ENCODE assay signal across 1 fruit fly cellular context in genomic region chr3L:18367791-18368190, dm6.
TF ChIP-seq lines count a peak whose summit lies in the region.

No protein-coding gene starts in this region.

TF ChIP-seq in whole organism, embryonic, 481 proteins besides CTCF, POLR2A, EP300 and RAD21 (continued from another document and continues in another):
- no peak for TF ChIP-seq B-H2 (GFP tag; optimal IDR thresholded peaks at IDR 0.05; lab: Kevin White, UChicago)
- peak; percentile 63; the same call in 2 of the 3 replicates for TF ChIP-seq row (GFP tag; IDR thresholded peaks at IDR 0.05; lab: Robert Waterston, UW)
- no peak for TF ChIP-seq Doc3 (GFP tag; IDR thresholded peaks at IDR 0.05; lab: Robert Waterston, UW; ENCODE audit: partially characterized antibody)
- TF ChIP-seq Ets97D (GFP tag; optimal IDR thresholded peaks at IDR 0.05; lab: Kevin White, UChicago), result no peak
- TF ChIP-seq CG11695 (GFP tag; IDR thresholded peaks at IDR 0.05; lab: Robert Waterston, UW), result no peak
- TF ChIP-seq CG10543 (GFP tag; optimal IDR thresholded peaks at IDR 0.05; lab: Kevin White, UChicago), result no peak
- no peak for TF ChIP-seq B-H1 (GFP tag; IDR thresholded peaks at IDR 0.05; lab: Robert Waterston, UW)
- TF ChIP-seq Sry-β (GFP tag; optimal IDR thresholded peaks at IDR 0.05; lab: Kevin White, UChicago), result no peak
- no peak for TF ChIP-seq CG1603 (tag; optimal IDR thresholded peaks at IDR 0.05; lab: Kevin White, UChicago)
- no peak for TF ChIP-seq lbe (GFP tag; optimal IDR thresholded peaks at IDR 0.05; lab: Kevin White, UChicago)
- no peak for TF ChIP-seq CG5245 (GFP tag; optimal IDR thresholded peaks at IDR 0.05; lab: Kevin White, UChicago)
- TF ChIP-seq Scr (GFP tag; IDR thresholded peaks at IDR 0.05; lab: Robert Waterston, UW; ENCODE audit: partially characterized antibody), result no peak
- peak; percentile 37 for TF ChIP-seq unpg (GFP tag; optimal IDR thresholded peaks at IDR 0.05; lab: Kevin White, UChicago)
- TF ChIP-seq CG11398 (GFP tag; optimal IDR thresholded peaks at IDR 0.05; lab: Kevin White, UChicago), result no peak
- TF ChIP-seq CG14050 (GFP tag; IDR thresholded peaks at IDR 0.05; lab: Robert Waterston, UW), result no peak
- no peak for TF ChIP-seq CG18619 (GFP tag; optimal IDR thresholded peaks at IDR 0.05; lab: Kevin White, UChicago)
- TF ChIP-seq CG11696 (GFP tag; IDR thresholded peaks at IDR 0.05; lab: Robert Waterston, UW), result no peak
- TF ChIP-seq Meics (GFP tag; optimal IDR thresholded peaks at IDR 0.05; lab: Kevin White, UChicago), result no peak
- no peak for TF ChIP-seq ken (GFP tag; IDR thresholded peaks at IDR 0.05; lab: Robert Waterston, UW)
- no peak for TF ChIP-seq D (optimal IDR thresholded peaks at IDR 0.05; lab: Kevin White, UChicago)
- no peak for TF ChIP-seq D (GFP tag; optimal IDR thresholded peaks at IDR 0.05; lab: Kevin White, UChicago)
- no peak for TF ChIP-seq sqz (GFP tag; optimal IDR thresholded peaks at IDR 0.05; lab: Kevin White, UChicago)
- TF ChIP-seq CHES-1-like (GFP tag; optimal IDR thresholded peaks at IDR 0.05; lab: Kevin White, UChicago), result no peak
- no peak for TF ChIP-seq Pdp1 (GFP tag; optimal IDR thresholded peaks at IDR 0.05; lab: Kevin White, UChicago)
- peak in 1 of 2 experiments; percentile 9 for TF ChIP-seq eve (GFP tag; optimal IDR thresholded peaks at IDR 0.05; lab: Kevin White, UChicago)
- TF ChIP-seq CG1233 (GFP tag; optimal IDR thresholded peaks at IDR 0.05; lab: Kevin White, UChicago), result no peak
- TF ChIP-seq Opbp (GFP tag; IDR thresholded peaks at IDR 0.05; lab: Robert Waterston, UW; ENCODE audit: partially characterized antibody), result no peak
- no peak for TF ChIP-seq ab (GFP tag; optimal IDR thresholded peaks at IDR 0.05; lab: Kevin White, UChicago)
- TF ChIP-seq chif (GFP tag; optimal IDR thresholded peaks at IDR 0.05; lab: Kevin White, UChicago), result peak in 1 of 2 experiments; percentile 50
- no peak for TF ChIP-seq pfk (GFP tag; optimal IDR thresholded peaks at IDR 0.05; lab: Kevin White, UChicago)
- no peak for TF ChIP-seq crc (GFP tag; optimal IDR thresholded peaks at IDR 0.05; lab: Kevin White, UChicago)
- TF ChIP-seq Hr3 (GFP tag; optimal IDR thresholded peaks at IDR 0.05; lab: Kevin White, UChicago), result peak; percentile 3
- TF ChIP-seq Xbp1 (GFP tag; optimal IDR thresholded peaks at IDR 0.05; lab: Kevin White, UChicago), result peak; percentile 29
- no peak for TF ChIP-seq CG9876 (GFP tag; optimal IDR thresholded peaks at IDR 0.05; lab: Kevin White, UChicago)
- TF ChIP-seq chm (GFP tag; IDR thresholded peaks at IDR 0.05; lab: Robert Waterston, UW), result peak; percentile 46; the same call in 1 of the 2 replicates
- TF ChIP-seq CG8924 (tag; optimal IDR thresholded peaks at IDR 0.05; lab: Kevin White, UChicago), result no peak
- TF ChIP-seq CG14014 (GFP tag; IDR thresholded peaks at IDR 0.05; lab: Robert Waterston, UW), result no peak
- no peak for TF ChIP-seq Dbx (GFP tag; IDR thresholded peaks at IDR 0.05; lab: Robert Waterston, UW)
- TF ChIP-seq gcm2 (GFP tag; optimal IDR thresholded peaks at IDR 0.05; lab: Kevin White, UChicago), result no peak
- TF ChIP-seq E2f2 (GFP tag; IDR thresholded peaks at IDR 0.05; lab: Robert Waterston, UW), result no peak
- no peak for TF ChIP-seq bcd (GFP tag; optimal IDR thresholded peaks at IDR 0.05; lab: Kevin White, UChicago)
- TF ChIP-seq tup (GFP tag; optimal IDR thresholded peaks at IDR 0.05; lab: Kevin White, UChicago), result no peak
- TF ChIP-seq gsb (GFP tag; IDR thresholded peaks at IDR 0.05; lab: Robert Waterston, UW), result no peak
- no peak for TF ChIP-seq CG8290 (GFP tag; optimal IDR thresholded peaks at IDR 0.05; lab: Kevin White, UChicago)
- TF ChIP-seq CG8290 (tag; optimal IDR thresholded peaks at IDR 0.05; lab: Kevin White, UChicago), result no peak
- TF ChIP-seq gro (GFP tag; optimal IDR thresholded peaks at IDR 0.05; lab: Kevin White, UChicago), result no peak
- peak; percentile 32 for TF ChIP-seq zf30C (GFP tag; optimal IDR thresholded peaks at IDR 0.05; lab: Kevin White, UChicago)
- TF ChIP-seq pb (GFP tag; optimal IDR thresholded peaks at IDR 0.05; lab: Kevin White, UChicago), result no peak
- no peak for TF ChIP-seq Chrac-16 (GFP tag; optimal IDR thresholded peaks at IDR 0.05; lab: Kevin White, UChicago)
- TF ChIP-seq CG15011 (GFP tag; optimal IDR thresholded peaks at IDR 0.05; lab: Kevin White, UChicago), result no peak
- no peak for TF ChIP-seq Dfd (GFP tag; optimal IDR thresholded peaks at IDR 0.05; lab: Kevin White, UChicago)
- TF ChIP-seq pan (optimal IDR thresholded peaks at IDR 0.05; lab: Kevin White, UChicago), result no peak
- peak in 1 of 2 experiments; percentile 36 for TF ChIP-seq pan (GFP tag; optimal IDR thresholded peaks at IDR 0.05 in 1 of 2, IDR thresholded peaks at IDR 0.05 in 1 of 2)
- TF ChIP-seq CG12299 (tag; optimal IDR thresholded peaks at IDR 0.05; lab: Kevin White, UChicago), result no peak
- no peak for TF ChIP-seq tin (GFP tag; optimal IDR thresholded peaks at IDR 0.05; lab: Kevin White, UChicago)
- no peak for TF ChIP-seq Fer1 (GFP tag; optimal IDR thresholded peaks at IDR 0.05; lab: Kevin White, UChicago)
- no peak for TF ChIP-seq CG30431 (GFP tag; optimal IDR thresholded peaks at IDR 0.05; lab: Kevin White, UChicago)
- TF ChIP-seq sob (GFP tag; IDR thresholded peaks at IDR 0.05; lab: Robert Waterston, UW), result no peak
- peak; percentile 25 for TF ChIP-seq CG7556 (GFP tag; optimal IDR thresholded peaks at IDR 0.05; lab: Kevin White, UChicago)
- TF ChIP-seq CG17328 (GFP tag; IDR thresholded peaks at IDR 0.05; lab: Robert Waterston, UW), result peak; percentile 47; the same call in 1 of the 2 replicates
- TF ChIP-seq crol (GFP tag; IDR thresholded peaks at IDR 0.05; lab: Robert Waterston, UW), result no peak
- no peak for TF ChIP-seq CG4617 (GFP tag; optimal IDR thresholded peaks at IDR 0.05; lab: Kevin White, UChicago; ENCODE audit: borderline replicate concordance)
- no peak for TF ChIP-seq CG34224 (GFP tag; IDR thresholded peaks at IDR 0.05; lab: Robert Waterston, UW; ENCODE audit: partially characterized antibody)
- TF ChIP-seq dmrt11E (tag; optimal IDR thresholded peaks at IDR 0.05; lab: Kevin White, UChicago), result peak; percentile 69
- no peak for TF ChIP-seq maf-S (GFP tag; optimal IDR thresholded peaks at IDR 0.05; lab: Kevin White, UChicago)
- no peak for TF ChIP-seq CG11247 (GFP tag; IDR thresholded peaks at IDR 0.05; lab: Robert Waterston, UW)
- TF ChIP-seq CG8765 (GFP tag; IDR thresholded peaks at IDR 0.05; lab: Robert Waterston, UW), result 0 out of 2 replicates have a peak, but pooled peaks have one; percentile 27
- TF ChIP-seq CG12219 (GFP tag; optimal IDR thresholded peaks at IDR 0.05; lab: Kevin White, UChicago), result no peak
- TF ChIP-seq CG10654 (GFP tag; optimal IDR thresholded peaks at IDR 0.05; lab: Kevin White, UChicago), result no peak
- no peak for TF ChIP-seq so (GFP tag; IDR thresholded peaks at IDR 0.05; lab: Robert Waterston, UW)
- no peak for TF ChIP-seq psq (GFP tag; optimal IDR thresholded peaks at IDR 0.05; lab: Kevin White, UChicago)
- TF ChIP-seq CG6791 (GFP tag; IDR thresholded peaks at IDR 0.05; lab: Robert Waterston, UW; ENCODE audit: partially characterized antibody), result no peak
- TF ChIP-seq fru (optimal IDR thresholded peaks at IDR 0.05; lab: Kevin White, UChicago), result no peak
- peak; percentile 64; the same call in 1 of the 3 replicates for TF ChIP-seq ci (GFP tag; IDR thresholded peaks at IDR 0.05; lab: Robert Waterston, UW)
- TF ChIP-seq CG9727 (GFP tag; optimal IDR thresholded peaks at IDR 0.05; lab: Kevin White, UChicago), result peak; percentile 42
- TF ChIP-seq pita (GFP tag; optimal IDR thresholded peaks at IDR 0.05; lab: Kevin White, UChicago), result no peak
- TF ChIP-seq CG13775 (GFP tag; optimal IDR thresholded peaks at IDR 0.05; lab: Kevin White, UChicago), result peak; percentile 25
- TF ChIP-seq mirr (GFP tag; optimal IDR thresholded peaks at IDR 0.05; lab: Kevin White, UChicago), result no peak
- no peak for TF ChIP-seq trem (tag; optimal IDR thresholded peaks at IDR 0.05; lab: Kevin White, UChicago)
- no peak for TF ChIP-seq dan (GFP tag; IDR thresholded peaks at IDR 0.05; lab: Robert Waterston, UW)
- TF ChIP-seq sna (GFP tag; IDR thresholded peaks at IDR 0.05; lab: Robert Waterston, UW; ENCODE audit: partially characterized antibody), result no peak
- TF ChIP-seq ewg (GFP tag; optimal IDR thresholded peaks at IDR 0.05; lab: Kevin White, UChicago), result no peak
- TF ChIP-seq z (GFP tag; IDR thresholded peaks at IDR 0.05; lab: Robert Waterston, UW), result no peak
- TF ChIP-seq btn (GFP tag; optimal IDR thresholded peaks at IDR 0.05; lab: Kevin White, UChicago), result no peak
- TF ChIP-seq fu2 (GFP tag; optimal IDR thresholded peaks at IDR 0.05; lab: Kevin White, UChicago), result no peak
- TF ChIP-seq grau (tag; optimal IDR thresholded peaks at IDR 0.05; lab: Kevin White, UChicago), result no peak
- TF ChIP-seq Rx (GFP tag; IDR thresholded peaks at IDR 0.05; lab: Robert Waterston, UW), result no peak
- no peak for TF ChIP-seq CG9817 (tag; optimal IDR thresholded peaks at IDR 0.05; lab: Kevin White, UChicago)
- no peak for TF ChIP-seq CG16779 (GFP tag; IDR thresholded peaks at IDR 0.05; lab: Robert Waterston, UW)
- no peak for TF ChIP-seq sisA (GFP tag; IDR thresholded peaks at IDR 0.05; lab: Robert Waterston, UW)
- no peak for TF ChIP-seq Mrtf (GFP tag; IDR thresholded peaks at IDR 0.05; lab: Robert Waterston, UW)
- no peak for TF ChIP-seq CG9609 (GFP tag; optimal IDR thresholded peaks at IDR 0.05; lab: Kevin White, UChicago)
- peak; percentile 66 for TF ChIP-seq Xrp1 (GFP tag; IDR thresholded peaks at IDR 0.05; lab: Robert Waterston, UW)
- TF ChIP-seq ac (GFP tag; optimal IDR thresholded peaks at IDR 0.05; lab: Kevin White, UChicago), result no peak
- TF ChIP-seq odd (GFP tag; optimal IDR thresholded peaks at IDR 0.05; lab: Kevin White, UChicago), result no peak
- no peak for TF ChIP-seq toy (GFP tag; IDR thresholded peaks at IDR 0.05; lab: Robert Waterston, UW)
- peak; percentile 29 for TF ChIP-seq CG30403 (GFP tag; optimal IDR thresholded peaks at IDR 0.05; lab: Kevin White, UChicago)
- no peak for TF ChIP-seq sima (GFP tag; optimal IDR thresholded peaks at IDR 0.05; lab: Kevin White, UChicago)
- TF ChIP-seq esg (GFP tag; conservative IDR thresholded peaks at IDR 0.05; lab: Robert Waterston, UW), result no peak
- TF ChIP-seq br (optimal IDR thresholded peaks at IDR 0.05; lab: Kevin White, UChicago), result no peak
- no peak for TF ChIP-seq Atf6 (GFP tag; IDR thresholded peaks at IDR 0.05; lab: Robert Waterston, UW)
- TF ChIP-seq kni (GFP tag; optimal IDR thresholded peaks at IDR 0.05; lab: Kevin White, UChicago), result no peak
- TF ChIP-seq CG3726 (GFP tag; IDR thresholded peaks at IDR 0.05; lab: Robert Waterston, UW), result no peak
- no peak for TF ChIP-seq Ptx1 (GFP tag; IDR thresholded peaks at IDR 0.05; lab: Robert Waterston, UW)
- TF ChIP-seq CG11504 (tag; optimal IDR thresholded peaks at IDR 0.05; lab: Kevin White, UChicago), result peak; percentile 13
- no peak for TF ChIP-seq CG5180 (GFP tag; optimal IDR thresholded peaks at IDR 0.05; lab: Kevin White, UChicago)
- TF ChIP-seq CG2116 (GFP tag; optimal IDR thresholded peaks at IDR 0.05; lab: Kevin White, UChicago), result no peak
- peak; percentile 17 for TF ChIP-seq Sox102F (GFP tag; optimal IDR thresholded peaks at IDR 0.05; lab: Kevin White, UChicago)
- peak; percentile 30 for TF ChIP-seq CG12391 (tag; optimal IDR thresholded peaks at IDR 0.05; lab: Kevin White, UChicago)
- TF ChIP-seq Dip2 (GFP tag; IDR thresholded peaks at IDR 0.05; lab: Robert Waterston, UW), result no peak
- TF ChIP-seq nau (GFP tag; optimal IDR thresholded peaks at IDR 0.05; lab: Kevin White, UChicago), result no peak
- peak; percentile 5 for TF ChIP-seq CG15601 (tag; optimal IDR thresholded peaks at IDR 0.05; lab: Kevin White, UChicago)
- TF ChIP-seq cato (GFP tag; optimal IDR thresholded peaks at IDR 0.05; lab: Kevin White, UChicago; ENCODE audit: borderline replicate concordance), result no peak
- TF ChIP-seq Trl (optimal IDR thresholded peaks at IDR 0.05; lab: Kevin White, UChicago), result no peak
- peak; percentile 4 for TF ChIP-seq Trl (GFP tag; optimal IDR thresholded peaks at IDR 0.05; lab: Kevin White, UChicago)
- no peak for TF ChIP-seq CG6765 (GFP tag; optimal IDR thresholded peaks at IDR 0.05; lab: Kevin White, UChicago)
- no peak for TF ChIP-seq Jarid2 (GFP tag; optimal IDR thresholded peaks at IDR 0.05; lab: Kevin White, UChicago)
- TF ChIP-seq nerfin-1 (tag; optimal IDR thresholded peaks at IDR 0.05; lab: Kevin White, UChicago), result no peak
- no peak for TF ChIP-seq dmrt99B (tag; optimal IDR thresholded peaks at IDR 0.05; lab: Kevin White, UChicago)
- 0 out of 2 replicates have a peak, but pooled peaks have one; percentile 18 for TF ChIP-seq CG14441 (GFP tag; IDR thresholded peaks at IDR 0.05; lab: Robert Waterston, UW)
- TF ChIP-seq az2 (GFP tag; optimal IDR thresholded peaks at IDR 0.05; lab: Kevin White, UChicago), result peak; percentile 18
- TF ChIP-seq schlank (tag; optimal IDR thresholded peaks at IDR 0.05; lab: Kevin White, UChicago), result no peak
- TF ChIP-seq CG8359 (GFP tag; optimal IDR thresholded peaks at IDR 0.05; lab: Kevin White, UChicago; ENCODE audit: borderline replicate concordance), result no peak
- no peak for TF ChIP-seq hb (GFP tag; IDR thresholded peaks at IDR 0.05; lab: Robert Waterston, UW; ENCODE audit: partially characterized antibody)
- TF ChIP-seq gem (tag; optimal IDR thresholded peaks at IDR 0.05; lab: Kevin White, UChicago), result peak; percentile 59
- peak in 1 of 3 experiments; percentile 39 for TF ChIP-seq lola (GFP tag; optimal IDR thresholded peaks at IDR 0.05; lab: Kevin White, UChicago)
- TF ChIP-seq prd (optimal IDR thresholded peaks at IDR 0.05; lab: Kevin White, UChicago), result no peak
- TF ChIP-seq prd (GFP tag; IDR thresholded peaks at IDR 0.05; lab: Robert Waterston, UW), result peak; percentile 51; the same call in 2 of the 3 replicates
- TF ChIP-seq Asciz (GFP tag; optimal IDR thresholded peaks at IDR 0.05; lab: Kevin White, UChicago), result no peak
- TF ChIP-seq sens (GFP tag; lab: Kevin White, UChicago), result peak; percentile 79
- TF ChIP-seq wor (GFP tag; IDR thresholded peaks at IDR 0.05; lab: Robert Waterston, UW), result no peak
- no peak for TF ChIP-seq HLH3B (GFP tag; IDR thresholded peaks at IDR 0.05; lab: Robert Waterston, UW)
- TF ChIP-seq cad (GFP tag; optimal IDR thresholded peaks at IDR 0.05; lab: Kevin White, UChicago), result no peak
- no peak for TF ChIP-seq dpn (GFP tag; optimal IDR thresholded peaks at IDR 0.05; lab: Kevin White, UChicago)
- TF ChIP-seq Antp (GFP tag; optimal IDR thresholded peaks at IDR 0.05; lab: Kevin White, UChicago), result no peak
- no peak for TF ChIP-seq CG4360 (GFP tag; IDR thresholded peaks at IDR 0.05; lab: Robert Waterston, UW)
- no peak for TF ChIP-seq Ssrp (tag; optimal IDR thresholded peaks at IDR 0.05; lab: Kevin White, UChicago)
- TF ChIP-seq al (GFP tag; IDR thresholded peaks at IDR 0.05; lab: Robert Waterston, UW), result no peak
